Worm (Caenorhabditis elegans) whole organism, early embryonic: ENCODE results near the gene clec-157.

Experiments
- B0310.2 ChIP-seq: sonication (generic microtip); optimal IDR thresholded peaks from 2 replicates; lab custom pipeline; 2016; ENCODE audit warnings: mild to moderate bottlenecking, missing genetic modification characterization, missing compliant biosample characterization
- F13C5.2 ChIP-seq: sonication (generic microtip); optimal IDR thresholded peaks from 2 replicates; lab custom pipeline; 2017; ENCODE audit warnings: mild to moderate bottlenecking, missing genetic modification characterization, inconsistent platforms, missing compliant biosample characterization
- aly-1 ChIP-seq: sonication (generic microtip); optimal IDR thresholded peaks from 2 replicates; lab custom pipeline; 2016; ENCODE audit warnings: missing genetic modification characterization, missing compliant biosample characterization
- ama-1 ChIP-seq: fragments of 150-350 bp; optimal IDR thresholded peaks from 2 replicates; lab custom pipeline; 2014
- ceh-13 ChIP-seq: fragments of 200-800 bp; sonication (Bioruptor generic); optimal IDR thresholded peaks from 2 replicates; lab custom pipeline; 2018; ENCODE audit warnings: mild to moderate bottlenecking, missing genetic modification characterization, missing compliant biosample characterization
- ceh-36 ChIP-seq: sonication (generic microtip); optimal IDR thresholded peaks from 2 replicates; lab custom pipeline; 2016; ENCODE audit warnings: missing genetic modification characterization, inconsistent platforms, missing compliant biosample characterization
- ets-7 ChIP-seq: sonication (generic microtip); optimal IDR thresholded peaks from 2 replicates; lab custom pipeline; 2016; ENCODE audit warnings: missing genotype, missing genetic modification characterization, missing compliant biosample characterization
- flt-1 ChIP-seq: fragments of 200-800 bp; sonication (Bioruptor generic); IDR thresholded peaks from 2 replicates; pipeline ENCODE4 v1.3.6; 2022; ENCODE audit warnings: missing genetic modification characterization, missing compliant biosample characterization
- hmbx-1 ChIP-seq: sonication (generic microtip); optimal IDR thresholded peaks from 2 replicates; lab custom pipeline; 2016; ENCODE audit warnings: mild to moderate bottlenecking, missing genetic modification characterization, missing compliant biosample characterization
- hmg-4 ChIP-seq: fragments of 200-800 bp; sonication (Bioruptor generic); optimal IDR thresholded peaks from 2 replicates; lab custom pipeline; 2018; ENCODE audit warnings: mild to moderate bottlenecking, missing genetic modification characterization, missing compliant biosample characterization
- hnd-1 ChIP-seq: sonication (generic microtip); optimal IDR thresholded peaks from 2 replicates; lab custom pipeline; 2016; ENCODE audit warnings: missing genetic modification characterization, missing compliant biosample characterization
- pes-1 ChIP-seq: fragments of 200-800 bp; sonication (Bioruptor generic); IDR thresholded peaks from 2 replicates; pipeline ENCODE4 v1.3.6; 2022; ENCODE audit warnings: missing genetic modification reagents, missing genetic modification characterization, missing compliant biosample characterization
- scrt-1 ChIP-seq: fragments of 200-800 bp; sonication (Bioruptor generic); IDR thresholded peaks from 2 replicates; pipeline ENCODE4 v1.3.6; 2022; ENCODE audit warnings: missing genetic modification characterization, missing compliant biosample characterization
- sea-1 ChIP-seq: fragments of 200-800 bp; sonication (Bioruptor generic); conservative IDR thresholded peaks from 2 replicates; pipeline ENCODE4 v1.3.6; 2022; ENCODE audit warnings: missing genetic modification characterization, missing compliant biosample characterization
- tbx-11 ChIP-seq: fragments of 200-800 bp; sonication (Bioruptor generic); IDR thresholded peaks from 2 replicates; pipeline ENCODE4 v1.3.6; 2022; ENCODE audit warnings: missing genetic modification characterization, missing compliant biosample characterization
- tbx-37 ChIP-seq: fragments of 200-800 bp; sonication (Bioruptor generic); conservative IDR thresholded peaks from 2 replicates; pipeline ENCODE4 v1.3.6; 2022; ENCODE audit warnings: missing genetic modification reagents, missing genetic modification characterization, missing compliant biosample characterization
- tra-4 ChIP-seq: sonication (generic microtip); optimal IDR thresholded peaks from 2 replicates; lab custom pipeline; 2017; ENCODE audit warnings: missing genetic modification characterization, missing compliant biosample characterization

The clec-157 gene

DNA sequence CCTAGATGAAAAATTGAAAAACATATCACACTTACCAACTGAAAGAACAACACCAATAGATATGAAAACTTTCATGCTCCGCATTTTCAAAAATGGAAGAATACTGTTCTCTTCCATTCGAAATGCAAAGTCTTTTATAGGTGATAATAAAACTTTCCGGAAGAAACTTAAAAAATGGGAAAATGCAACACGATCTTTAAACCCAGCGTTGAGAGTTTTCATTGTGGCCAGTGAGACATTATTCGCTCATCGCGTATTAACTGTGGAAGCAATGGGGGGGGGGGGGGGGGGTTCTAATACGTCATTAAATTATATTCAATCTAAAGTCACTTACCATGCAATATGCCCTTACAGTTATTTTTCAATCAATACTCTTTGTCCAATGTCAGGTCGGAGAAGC lies at the start of gene clec-157, which contains the start of gene fkh-5:
clec-157 (minus strand) TSS at position 101 of the 400 bp plus-strand sequence.
fkh-5 (plus strand) TSS at position 336 of the 400 bp plus-strand sequence.
- TF ChIP-seq sea-1 = no peak
- TF ChIP-seq tbx-11 = no peak

DNA sequence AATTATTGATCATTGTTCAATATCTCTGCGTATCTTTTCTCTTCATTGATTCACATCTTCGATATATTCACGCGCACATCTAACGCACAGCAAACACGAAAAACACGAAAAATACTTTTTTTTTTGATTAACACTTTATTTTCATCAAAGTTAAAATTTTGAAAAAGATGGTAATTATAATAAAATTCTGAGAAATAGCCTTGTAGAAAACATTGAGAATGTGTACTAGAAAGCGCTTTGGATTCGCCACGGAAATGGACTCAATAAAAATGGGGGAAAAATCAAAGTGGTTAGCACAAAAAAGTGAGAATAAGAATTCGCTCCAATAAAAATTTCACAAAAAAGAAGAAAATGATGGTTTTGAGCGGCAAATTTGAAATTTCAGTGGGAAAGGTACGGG lies 49.3 kb upstream of the clec-157 start, which contains the start of gene F26F4.6:
F26F4.6 (minus strand) TSS at position 101 of the 400 bp plus-strand sequence.
- TF ChIP-seq hmbx-1 (no peak), B0310.2 (tag; lab: Kevin White, UChicago) (no peak), ama-1 (lab: Kevin White, UChicago) (no peak), hmg-4 (GFP tag; lab: Kevin White, UChicago) (no peak), scrt-1 (GFP tag; lab: Robert Waterston, UW) (no peak), aly-1 (tag; lab: Kevin White, UChicago) (no peak), hnd-1 (tag; lab: Kevin White, UChicago) (no peak), tra-4 (tag; lab: Kevin White, UChicago) (no peak), ets-7 (tag; lab: Kevin White, UChicago) (no peak), F13C5.2 (tag; lab: Kevin White, UChicago) (no peak), pes-1 (GFP tag; lab: Robert Waterston, UW) (no peak), flt-1 (no peak), ceh-36 (tag; lab: Kevin White, UChicago) (no peak), tbx-37 (GFP tag; lab: Robert Waterston, UW) (no peak)

DNA sequence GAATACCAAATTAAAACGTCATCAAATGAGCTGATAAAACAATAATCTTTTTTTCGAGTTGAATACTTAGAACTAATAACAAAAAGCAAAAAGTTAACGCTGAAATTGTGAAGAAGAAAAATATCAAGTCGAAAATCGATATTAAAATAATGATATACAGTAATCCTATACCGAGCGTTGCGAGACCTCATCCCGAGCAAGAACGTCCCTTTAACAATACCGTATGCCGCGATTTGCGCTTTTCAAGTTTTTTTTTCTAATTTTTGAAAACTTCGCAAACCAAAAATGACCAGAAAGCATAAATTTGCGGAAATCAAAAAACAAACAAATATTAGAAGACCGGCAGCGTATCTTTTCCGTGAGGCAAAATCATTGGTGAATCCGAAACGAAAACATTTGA lies 46.8 kb upstream of the clec-157 start, which contains the start of gene F26F4.5:
F26F4.5 (minus strand) TSS at position 256 of the 400 bp plus-strand sequence.
- no peak for TF ChIP-seq aly-1 (tag; lab: Kevin White, UChicago)
- TF ChIP-seq tbx-37 (GFP tag; lab: Robert Waterston, UW) = no peak

DNA sequence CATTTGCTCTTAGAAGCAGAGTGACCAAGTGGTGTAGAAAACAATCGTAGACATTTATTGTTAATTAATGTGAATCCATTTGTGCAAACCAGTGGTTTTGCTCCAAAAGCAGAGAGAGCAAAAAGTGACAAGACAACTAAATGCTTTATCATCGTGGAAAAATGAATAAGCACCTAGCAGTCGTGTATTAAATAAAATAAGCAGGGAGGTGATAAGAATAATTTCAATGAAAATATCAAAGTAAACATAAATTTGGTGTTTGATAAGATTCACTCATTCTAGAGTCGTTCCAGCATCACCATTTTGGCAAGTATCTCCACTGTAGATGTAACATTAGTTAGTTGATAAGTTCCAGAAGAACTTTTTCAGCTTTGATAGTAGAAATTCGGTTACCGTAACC lies 43.1 kb upstream of the clec-157 start, which contains the start of gene clec-6:
clec-6 (minus strand) TSS at position 154 of the 400 bp plus-strand sequence.
- TF ChIP-seq ceh-36 (tag; lab: Kevin White, UChicago) (no peak), ceh-13 (GFP tag; lab: Kevin White, UChicago) (no peak), aly-1 (tag; lab: Kevin White, UChicago) (no peak)

DNA sequence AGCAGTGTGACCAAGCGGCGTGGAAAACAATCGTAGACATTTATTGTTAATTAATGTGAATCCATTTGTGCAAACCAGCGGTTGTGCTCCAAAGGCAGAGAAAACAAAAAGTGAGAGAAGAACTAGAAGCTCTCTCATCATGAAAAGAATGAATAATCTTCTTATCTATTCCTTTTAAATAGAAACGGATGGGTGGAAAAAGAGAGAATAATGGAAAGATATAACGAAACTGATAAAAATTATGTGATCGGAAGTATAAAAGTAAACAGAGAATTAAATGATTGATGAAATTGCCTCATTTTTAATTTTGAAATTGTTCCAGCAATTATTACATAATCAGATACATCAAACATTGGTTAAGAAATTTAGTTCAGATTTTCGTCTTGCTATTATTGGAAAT lies 39.2 kb upstream of the clec-157 start, which contains the start of gene clec-5:
clec-5 (minus strand) TSS at position 178 of the 400 bp plus-strand sequence.
- TF ChIP-seq tra-4 (tag; lab: Kevin White, UChicago) (no peak), hnd-1 (tag; lab: Kevin White, UChicago) (no peak), hmg-4 (GFP tag; lab: Kevin White, UChicago) (no peak), pes-1 (GFP tag; lab: Robert Waterston, UW) (no peak), ets-7 (tag; lab: Kevin White, UChicago) (no peak), tbx-37 (GFP tag; lab: Robert Waterston, UW) (no peak), hmbx-1 (no peak), aly-1 (tag; lab: Kevin White, UChicago) (no peak), scrt-1 (GFP tag; lab: Robert Waterston, UW) (no peak), ceh-13 (GFP tag; lab: Kevin White, UChicago) (no peak), F13C5.2 (tag; lab: Kevin White, UChicago) (no peak), tbx-11 (no peak), ama-1 (lab: Kevin White, UChicago) (no peak), ceh-36 (tag; lab: Kevin White, UChicago) (no peak), sea-1 (no peak), B0310.2 (tag; lab: Kevin White, UChicago) (no peak), flt-1 (no peak)

DNA sequence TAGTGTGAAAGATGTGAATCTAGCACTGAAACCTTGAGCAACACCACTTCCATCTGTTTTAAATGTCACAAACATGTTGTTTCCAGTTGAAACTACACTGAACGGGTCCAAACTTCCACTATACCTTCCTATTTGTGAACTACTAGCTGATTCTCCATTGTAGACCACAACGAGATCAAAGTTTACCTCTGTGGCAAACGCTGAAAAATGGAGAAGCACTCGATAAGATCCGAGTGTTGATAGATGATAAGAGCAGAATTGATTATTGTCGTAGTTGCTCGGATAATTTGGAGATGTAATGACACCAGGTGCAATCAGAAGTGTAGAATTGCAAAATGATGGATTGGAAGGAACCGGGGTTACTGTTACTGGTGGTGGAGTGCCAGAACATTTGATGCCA lies 37.7 kb upstream of the clec-157 start:
- TF ChIP-seq scrt-1 (GFP tag; lab: Robert Waterston, UW) (no peak), F13C5.2 (tag; lab: Kevin White, UChicago) (no peak), pes-1 (GFP tag; lab: Robert Waterston, UW) (no peak)

DNA sequence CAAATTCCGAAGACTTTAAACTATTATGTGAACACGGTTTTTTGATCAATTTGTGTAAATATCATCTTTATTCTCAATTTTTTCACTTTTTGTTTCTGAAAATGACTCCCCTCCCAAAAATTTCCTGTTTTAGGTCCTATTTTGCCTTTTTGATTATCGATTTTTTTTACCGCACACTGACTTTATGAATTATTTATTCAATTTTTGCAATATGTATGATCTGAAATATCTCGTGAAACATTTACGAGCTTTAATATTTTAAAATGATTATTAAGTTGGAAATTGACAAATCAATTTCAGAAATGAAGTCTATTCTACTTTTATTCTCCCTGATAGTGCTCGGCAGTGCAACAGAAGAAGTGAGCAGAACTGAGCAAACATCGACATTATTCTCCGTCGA lies 35.2 kb upstream of the clec-157 start, which contains the start of gene C35D10.1:
C35D10.1 (plus strand) TSS at position 301 of the 400 bp plus-strand sequence.
- no peak for TF ChIP-seq hmbx-1
- TF ChIP-seq ets-7 (tag; lab: Kevin White, UChicago) = no peak
- TF ChIP-seq aly-1 (tag; lab: Kevin White, UChicago) = no peak
- no peak for TF ChIP-seq hnd-1 (tag; lab: Kevin White, UChicago)
- no peak for TF ChIP-seq F13C5.2 (tag; lab: Kevin White, UChicago)
- TF ChIP-seq ceh-13 (GFP tag; lab: Kevin White, UChicago) = no peak
- no peak for TF ChIP-seq scrt-1 (GFP tag; lab: Robert Waterston, UW)
- no peak for TF ChIP-seq pes-1 (GFP tag; lab: Robert Waterston, UW)
- TF ChIP-seq tra-4 (tag; lab: Kevin White, UChicago) = no peak
- no peak for TF ChIP-seq hmg-4 (GFP tag; lab: Kevin White, UChicago)
- TF ChIP-seq ceh-36 (tag; lab: Kevin White, UChicago) = no peak
- no peak for TF ChIP-seq tbx-11
- TF ChIP-seq sea-1 = no peak
- TF ChIP-seq ama-1 (lab: Kevin White, UChicago) = no peak
- TF ChIP-seq tbx-37 (GFP tag; lab: Robert Waterston, UW) = no peak
- TF ChIP-seq flt-1 = no peak
- no peak for TF ChIP-seq B0310.2 (tag; lab: Kevin White, UChicago)

DNA sequence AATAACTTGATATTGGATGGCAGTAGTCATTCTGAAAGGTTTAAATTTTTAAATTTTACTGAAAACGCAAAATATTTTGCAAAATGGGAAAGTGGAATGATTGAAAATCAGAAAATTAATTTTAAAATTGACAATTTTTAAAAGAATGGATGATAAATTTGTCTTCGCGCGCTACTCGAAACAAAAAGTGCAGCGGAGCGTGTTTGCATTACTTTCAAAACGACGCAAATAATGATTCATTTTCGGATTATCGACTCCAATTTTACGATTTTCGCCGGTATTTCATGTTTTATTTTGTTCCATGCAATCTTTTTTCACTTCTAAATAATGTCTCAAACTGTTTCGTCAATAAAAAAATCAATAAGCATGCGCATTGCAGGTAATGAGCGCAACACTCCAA lies 34.1 kb upstream of the clec-157 start, which contains the start of the genes tost-1 and arx-6:
tost-1 (minus strand) TSS at position 31 of the 400 bp plus-strand sequence.
arx-6 (plus strand) TSS at position 378 of the 400 bp plus-strand sequence.
- no peak for TF ChIP-seq tbx-11
- TF ChIP-seq hmg-4 (GFP tag; lab: Kevin White, UChicago) = peak; percentile 35
